Worm (Caenorhabditis elegans) whole organism, early embryonic: Measurements from ENCODE around the gene mcp-1.

Experiments
- B0310.2 ChIP-seq: sonication (generic microtip); optimal IDR thresholded peaks from 2 replicates; lab custom pipeline; 2016; ENCODE audit warnings: mild to moderate bottlenecking, missing genetic modification characterization, missing compliant biosample characterization
- F13C5.2 ChIP-seq: sonication (generic microtip); optimal IDR thresholded peaks from 2 replicates; lab custom pipeline; 2017; ENCODE audit warnings: mild to moderate bottlenecking, missing genetic modification characterization, inconsistent platforms, missing compliant biosample characterization
- aly-1 ChIP-seq: sonication (generic microtip); optimal IDR thresholded peaks from 2 replicates; lab custom pipeline; 2016; ENCODE audit warnings: missing genetic modification characterization, missing compliant biosample characterization
- ama-1 ChIP-seq: fragments of 150-350 bp; optimal IDR thresholded peaks from 2 replicates; lab custom pipeline; 2014
- ceh-13 ChIP-seq: fragments of 200-800 bp; sonication (Bioruptor generic); optimal IDR thresholded peaks from 2 replicates; lab custom pipeline; 2018; ENCODE audit warnings: mild to moderate bottlenecking, missing genetic modification characterization, missing compliant biosample characterization
- ceh-36 ChIP-seq: sonication (generic microtip); optimal IDR thresholded peaks from 2 replicates; lab custom pipeline; 2016; ENCODE audit warnings: missing genetic modification characterization, inconsistent platforms, missing compliant biosample characterization
- ets-7 ChIP-seq: sonication (generic microtip); optimal IDR thresholded peaks from 2 replicates; lab custom pipeline; 2016; ENCODE audit warnings: missing genotype, missing genetic modification characterization, missing compliant biosample characterization
- flt-1 ChIP-seq: fragments of 200-800 bp; sonication (Bioruptor generic); IDR thresholded peaks from 2 replicates; pipeline ENCODE4 v1.3.6; 2022; ENCODE audit warnings: missing genetic modification characterization, missing compliant biosample characterization
- hmbx-1 ChIP-seq: sonication (generic microtip); optimal IDR thresholded peaks from 2 replicates; lab custom pipeline; 2016; ENCODE audit warnings: mild to moderate bottlenecking, missing genetic modification characterization, missing compliant biosample characterization
- hmg-4 ChIP-seq: fragments of 200-800 bp; sonication (Bioruptor generic); optimal IDR thresholded peaks from 2 replicates; lab custom pipeline; 2018; ENCODE audit warnings: mild to moderate bottlenecking, missing genetic modification characterization, missing compliant biosample characterization
- hnd-1 ChIP-seq: sonication (generic microtip); optimal IDR thresholded peaks from 2 replicates; lab custom pipeline; 2016; ENCODE audit warnings: missing genetic modification characterization, missing compliant biosample characterization
- pes-1 ChIP-seq: fragments of 200-800 bp; sonication (Bioruptor generic); IDR thresholded peaks from 2 replicates; pipeline ENCODE4 v1.3.6; 2022; ENCODE audit warnings: missing genetic modification reagents, missing genetic modification characterization, missing compliant biosample characterization
- scrt-1 ChIP-seq: fragments of 200-800 bp; sonication (Bioruptor generic); IDR thresholded peaks from 2 replicates; pipeline ENCODE4 v1.3.6; 2022; ENCODE audit warnings: missing genetic modification characterization, missing compliant biosample characterization
- sea-1 ChIP-seq: fragments of 200-800 bp; sonication (Bioruptor generic); conservative IDR thresholded peaks from 2 replicates; pipeline ENCODE4 v1.3.6; 2022; ENCODE audit warnings: missing genetic modification characterization, missing compliant biosample characterization
- tbx-11 ChIP-seq: fragments of 200-800 bp; sonication (Bioruptor generic); IDR thresholded peaks from 2 replicates; pipeline ENCODE4 v1.3.6; 2022; ENCODE audit warnings: missing genetic modification characterization, missing compliant biosample characterization
- tbx-37 ChIP-seq: fragments of 200-800 bp; sonication (Bioruptor generic); conservative IDR thresholded peaks from 2 replicates; pipeline ENCODE4 v1.3.6; 2022; ENCODE audit warnings: missing genetic modification reagents, missing genetic modification characterization, missing compliant biosample characterization
- tra-4 ChIP-seq: sonication (generic microtip); optimal IDR thresholded peaks from 2 replicates; lab custom pipeline; 2017; ENCODE audit warnings: missing genetic modification characterization, missing compliant biosample characterization

mcp-1 gene

ce11 chrV:6015546-6016089, 54.0 kb downstream of the mcp-1 start:
- TF ChIP-seq hmbx-1 (tag; lab: Kevin White, UChicago): no peak
- no peak for TF ChIP-seq sea-1
- TF ChIP-seq hnd-1 (tag; lab: Kevin White, UChicago): no peak
- no peak for TF ChIP-seq ceh-13 (GFP tag; lab: Kevin White, UChicago)
- no peak for TF ChIP-seq ceh-36
- no peak for TF ChIP-seq tbx-11
- TF ChIP-seq flt-1 (GFP tag; lab: Robert Waterston, UW): no peak
- TF ChIP-seq tra-4 (tag; lab: Kevin White, UChicago): no peak
- no peak for TF ChIP-seq B0310.2

DNA sequence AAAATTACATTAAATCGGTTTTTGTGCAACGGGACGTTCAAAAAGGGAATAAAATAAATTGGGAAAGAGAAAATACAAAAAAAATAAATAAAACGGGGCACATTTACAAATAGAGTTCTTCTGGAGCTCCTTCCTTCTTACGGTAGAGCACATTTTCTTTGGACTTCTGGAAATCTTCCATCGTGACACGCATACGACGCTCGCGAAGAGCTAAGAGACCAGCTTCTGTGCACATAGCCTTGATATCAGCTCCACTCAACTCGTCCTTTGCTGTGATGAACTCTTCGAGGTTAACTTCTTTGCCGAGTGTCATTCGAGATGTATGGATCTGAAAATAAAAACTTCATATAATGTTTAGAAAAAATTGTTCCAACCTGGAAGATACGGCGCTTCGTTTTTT, 54.5 kb downstream of the mcp-1 start:
- no peak for TF ChIP-seq F13C5.2
- no peak for TF ChIP-seq aly-1
- no peak for TF ChIP-seq ama-1 (lab: Kevin White, UChicago)
- no peak for TF ChIP-seq scrt-1
- no peak for TF ChIP-seq sea-1
- no peak for TF ChIP-seq hmg-4 (GFP tag; lab: Kevin White, UChicago)
- no peak for TF ChIP-seq tbx-37 (GFP tag; lab: Robert Waterston, UW)
- TF ChIP-seq ets-7 (tag; lab: Kevin White, UChicago): no peak
- TF ChIP-seq flt-1 (GFP tag; lab: Robert Waterston, UW): no peak
- no peak for TF ChIP-seq hnd-1 (tag; lab: Kevin White, UChicago)
- TF ChIP-seq pes-1: no peak
- TF ChIP-seq hmbx-1 (tag; lab: Kevin White, UChicago): no peak
- no peak for TF ChIP-seq ceh-36
- TF ChIP-seq ceh-13 (GFP tag; lab: Kevin White, UChicago): no peak
- no peak for TF ChIP-seq tbx-11
- TF ChIP-seq B0310.2: no peak
- no peak for TF ChIP-seq tra-4 (tag; lab: Kevin White, UChicago)

DNA sequence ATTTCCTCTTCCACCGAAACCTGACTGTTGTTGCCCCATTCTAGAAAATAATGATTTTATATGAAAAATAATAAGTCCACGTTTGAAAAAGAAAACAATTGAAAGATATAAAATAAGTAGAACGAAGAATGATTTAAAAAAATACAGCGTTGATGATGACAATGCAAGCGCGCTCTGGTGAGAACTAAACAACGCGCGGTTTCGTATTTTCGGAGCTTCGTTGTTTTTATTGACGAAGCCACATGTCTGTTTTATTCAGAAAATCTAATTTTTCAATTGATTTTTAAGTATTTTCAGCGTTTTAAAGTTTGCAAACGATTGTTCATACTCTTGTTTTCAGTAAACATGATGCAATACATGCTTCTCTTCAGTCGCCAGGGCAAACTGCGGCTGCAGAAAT, 56.0 kb downstream of the mcp-1 start, which contains the start of the genes rpt-2 and aps-1:
Gene rpt-2, minus strand, starts transcription at position 40 of the 400 bp plus-strand sequence.
Gene aps-1, plus strand, starts transcription at position 341 of the 400 bp plus-strand sequence.
- TF ChIP-seq F13C5.2 (peak; percentile 48), ceh-13 (GFP tag; lab: Kevin White, UChicago) (no peak)
